Fruit fly (Drosophila melanogaster) whole organism, adult: ENCODE results near the gene CG31233.

Source experiments
- CG11617 ChIP-seq: fragments of 200-800 bp; sonication (Bioruptor generic); optimal IDR thresholded peaks from 2 replicates; lab custom pipeline; 2017; ENCODE audit warnings: mild to moderate bottlenecking, missing biosample characterization, missing genetic modification reagents, missing genetic modification characterization
- CG12768 ChIP-seq: fragments of 200-800 bp; sonication (Bioruptor generic); optimal IDR thresholded peaks from 2 replicates; lab custom pipeline; 2017; ENCODE audit warnings: missing biosample characterization, missing genetic modification characterization, mild to moderate bottlenecking, moderate library complexity, missing genetic modification reagents
- CG14711 ChIP-seq: fragments of 200-800 bp; sonication (Bioruptor generic); optimal IDR thresholded peaks from 2 replicates; lab custom pipeline; 2018; ENCODE audit warnings: missing biosample characterization, mild to moderate bottlenecking, missing genetic modification characterization, moderate library complexity
- CG1620 ChIP-seq: fragments of 200-800 bp; sonication (Bioruptor generic); optimal IDR thresholded peaks from 2 replicates; lab custom pipeline; 2016; ENCODE audit warnings: missing biosample characterization, missing genetic modification characterization
- CG33017 ChIP-seq: fragments of 200-800 bp; sonication (Bioruptor generic); optimal IDR thresholded peaks from 2 replicates; lab custom pipeline; 2018; ENCODE audit warnings: missing biosample characterization, mild to moderate bottlenecking, missing genetic modification characterization, moderate library complexity
- CG5204 ChIP-seq: fragments of 200-800 bp; sonication (Bioruptor generic); optimal IDR thresholded peaks from 2 replicates; lab custom pipeline; 2016; ENCODE audit warnings: missing biosample characterization, missing genetic modification characterization
- CG7045 ChIP-seq: fragments of 200-800 bp; sonication (Bioruptor generic); optimal IDR thresholded peaks from 2 replicates; lab custom pipeline; 2017; ENCODE audit warnings: missing biosample characterization, mild to moderate bottlenecking, missing genetic modification characterization
- CG7101 ChIP-seq: fragments of 200-800 bp; sonication (Bioruptor generic); optimal IDR thresholded peaks from 2 replicates; lab custom pipeline; 2018; ENCODE audit warnings: missing biosample characterization, mild to moderate bottlenecking, missing genetic modification characterization, moderate library complexity
- Clk ChIP-seq: fragments of 200-800 bp; sonication (Bioruptor generic); optimal IDR thresholded peaks from 2 replicates; lab custom pipeline; 2017; ENCODE audit warnings: missing biosample characterization, missing genetic modification characterization
- Crg-1 ChIP-seq: fragments of 200-800 bp; sonication (Bioruptor generic); optimal IDR thresholded peaks from 2 replicates; lab custom pipeline; 2016; ENCODE audit warnings: missing biosample characterization, missing genetic modification characterization
- Hr96 ChIP-seq: fragments of 200-800 bp; sonication (Bioruptor generic); optimal IDR thresholded peaks from 2 replicates; lab custom pipeline; 2016; ENCODE audit warnings: missing biosample characterization, missing genetic modification characterization
- Mnt ChIP-seq: fragments of 200-800 bp; sonication (Bioruptor generic); optimal IDR thresholded peaks from 2 replicates; lab custom pipeline; 2016; ENCODE audit warnings: missing biosample characterization, mild to moderate bottlenecking, missing genetic modification characterization
- bab1 ChIP-seq: fragments of 200-800 bp; sonication (Bioruptor generic); optimal IDR thresholded peaks from 3 replicates; lab custom pipeline; 2019; ENCODE audit warnings: missing biosample characterization, mild to moderate bottlenecking, missing genetic modification characterization, moderate library complexity
- cic ChIP-seq: fragments of 200-800 bp; sonication (Bioruptor generic); optimal IDR thresholded peaks from 2 replicates; lab custom pipeline; 2017; ENCODE audit warnings: missing biosample characterization, mild to moderate bottlenecking, missing genetic modification characterization, moderate library complexity
- cnc ChIP-seq, 2 experiments: fragments of >200 bp; optimal IDR thresholded peaks; 2 replicates each; lab custom pipeline; 2017
- kay ChIP-seq: fragments of 200-800 bp; sonication (Bioruptor generic); peaks from one replicate; lab custom pipeline; 2016; ENCODE audit warnings: missing biosample characterization, missing genetic modification characterization, borderline replicate concordance
- ovo ChIP-seq: fragments of 200-800 bp; sonication (Bioruptor generic); optimal IDR thresholded peaks from 2 replicates; lab custom pipeline; 2016; ENCODE audit warnings: missing biosample characterization, missing genetic modification characterization
- pad ChIP-seq: fragments of 200-800 bp; sonication (Bioruptor generic); optimal IDR thresholded peaks from 3 replicates; lab custom pipeline; 2017; ENCODE audit warnings: missing biosample characterization, missing genetic modification characterization, mild to moderate bottlenecking, moderate library complexity, missing genetic modification reagents
- tj ChIP-seq: fragments of 200-800 bp; sonication (Bioruptor generic); optimal IDR thresholded peaks from 3 replicates; lab custom pipeline; 2017; ENCODE audit warnings: missing biosample characterization, mild to moderate bottlenecking, missing genetic modification characterization, moderate library complexity
- toe ChIP-seq: fragments of 200-800 bp; sonication (Bioruptor generic); optimal IDR thresholded peaks from 2 replicates; lab custom pipeline; 2016; ENCODE audit warnings: missing biosample characterization, missing genetic modification characterization

CG31233 gene

dm6 chr3R:21748954-21749920 lies at the start of gene CG31233:
Gene CG31233 (plus strand): TSS chr3R:21749853.
- TF ChIP-seq cic (GFP tag; lab: Kevin White, UChicago) (peak; percentile 19), ovo (GFP tag; lab: Kevin White, UChicago) (no peak), kay (GFP tag; lab: Kevin White, UChicago) (peak; percentile 33)

dm6 chr3R:21700458-21700857 lies 49.2 kb upstream of the CG31233 start:
- no peak for TF ChIP-seq Hr96

DNA sequence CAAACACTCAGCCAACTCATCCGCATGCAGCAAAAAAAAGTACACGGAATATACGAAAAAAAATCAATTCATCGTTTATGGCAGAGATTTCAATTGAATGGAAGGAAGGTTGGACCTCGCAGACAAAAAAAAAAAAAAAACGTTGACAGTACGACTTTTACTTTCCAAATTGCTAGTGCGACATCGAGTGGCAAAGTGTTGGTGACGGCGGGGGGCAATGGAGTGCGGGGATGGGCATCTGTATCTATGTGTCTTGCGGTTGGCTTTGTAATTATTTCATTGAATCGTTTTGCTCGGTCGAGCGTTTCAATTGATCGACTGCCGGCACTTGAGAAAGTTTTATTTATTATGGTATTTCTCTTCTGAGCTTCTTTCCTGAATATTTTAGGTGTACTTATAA lies 48.1 kb upstream of the CG31233 start:
- TF ChIP-seq CG11617 (no peak), kay (GFP tag; lab: Kevin White, UChicago) (peak; percentile 32), toe (GFP tag; lab: Kevin White, UChicago) (no peak), CG33017 (tag; lab: Kevin White, UChicago) (no peak), pad (GFP tag; lab: Kevin White, UChicago) (no peak)

dm6 chr3R:21703346-21703745 lies 46.3 kb upstream of the CG31233 start:
- no peak for TF ChIP-seq Hr96
- TF ChIP-seq tj (GFP tag; lab: Kevin White, UChicago): no peak
- no peak for TF ChIP-seq CG1620 (GFP tag; lab: Kevin White, UChicago)

- TF ChIP-seq Crg-1 (no peak), CG7101 (tag; lab: Kevin White, UChicago) (no peak), pad (GFP tag; lab: Kevin White, UChicago) (no peak), CG7045 (GFP tag; lab: Kevin White, UChicago) (no peak), CG1620 (GFP tag; lab: Kevin White, UChicago) (no peak), kay (GFP tag; lab: Kevin White, UChicago) (no peak), Mnt (no peak), CG14711 (tag; lab: Kevin White, UChicago) (no peak), tj (GFP tag; lab: Kevin White, UChicago) (no peak), CG12768 (GFP tag; lab: Kevin White, UChicago) (no peak), cnc (optimal IDR thresholded peaks at IDR 0.05; lab: Kevin White, UChicago) (no peak), bab1 (no peak), CG5204 (GFP tag; lab: Kevin White, UChicago) (no peak), CG11617 (no peak), ovo (GFP tag; lab: Kevin White, UChicago) (no peak), Clk (GFP tag; lab: Kevin White, UChicago) (no peak), toe (GFP tag; lab: Kevin White, UChicago) (no peak)
Observed at dm6 chr3R:21704439-21704838, 45.2 kb upstream of the CG31233 start.

DNA sequence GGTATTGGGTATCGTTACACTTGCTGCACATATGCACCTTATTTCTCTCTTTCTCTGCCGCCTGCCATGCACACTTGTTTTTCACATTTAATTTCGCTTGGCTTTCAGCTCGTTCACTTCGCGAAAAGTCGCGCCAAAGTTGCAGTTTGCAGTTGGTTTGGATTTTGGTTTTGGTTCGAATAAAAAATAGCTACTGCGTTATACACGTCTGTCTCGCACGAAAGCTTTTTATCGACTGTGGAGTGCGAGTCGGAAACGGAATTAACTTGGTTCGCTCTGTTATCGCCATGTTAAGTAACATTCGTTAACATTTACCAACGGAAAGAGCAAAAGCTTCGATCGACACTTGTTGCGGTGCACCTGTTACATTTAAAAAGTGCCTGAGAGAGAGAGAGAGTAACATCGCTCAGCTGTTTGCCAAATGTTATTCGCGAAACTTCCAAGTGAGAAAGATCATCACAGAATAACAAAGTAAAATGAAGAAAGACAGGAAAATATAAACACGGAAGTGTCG lies 30.2 kb upstream of the CG31233 start, which contains the start of gene CG31176:
Gene CG31176 (minus strand): TSS at position 241 of the 514 bp plus-strand sequence.
- TF ChIP-seq cnc (optimal IDR thresholded peaks at IDR 0.05; lab: Kevin White, UChicago): no peak
- no peak for TF ChIP-seq Mnt
- TF ChIP-seq cic (GFP tag; lab: Kevin White, UChicago): no peak
- TF ChIP-seq pad (GFP tag; lab: Kevin White, UChicago): no peak
- TF ChIP-seq CG12768 (GFP tag; lab: Kevin White, UChicago): no peak
- peak; percentile 66 for TF ChIP-seq kay (GFP tag; lab: Kevin White, UChicago)
- peak; percentile 4 for TF ChIP-seq bab1
- no peak for TF ChIP-seq Clk (GFP tag; lab: Kevin White, UChicago)
- TF ChIP-seq tj (GFP tag; lab: Kevin White, UChicago): no peak
- TF ChIP-seq CG14711 (tag; lab: Kevin White, UChicago): no peak

- TF ChIP-seq CG5204 (GFP tag; lab: Kevin White, UChicago): peak; percentile 16
- no peak for TF ChIP-seq ovo (GFP tag; lab: Kevin White, UChicago)
- no peak for TF ChIP-seq CG33017 (tag; lab: Kevin White, UChicago)
- TF ChIP-seq bab1: peak; percentile 30
- TF ChIP-seq CG1620 (GFP tag; lab: Kevin White, UChicago): no peak
- TF ChIP-seq cnc (optimal IDR thresholded peaks at IDR 0.05; lab: Kevin White, UChicago): no peak
- TF ChIP-seq CG14711 (tag; lab: Kevin White, UChicago): peak; percentile 15
- TF ChIP-seq kay (GFP tag; lab: Kevin White, UChicago): no peak
- TF ChIP-seq CG7101 (tag; lab: Kevin White, UChicago): peak; percentile 45
- no peak for TF ChIP-seq tj (GFP tag; lab: Kevin White, UChicago)
- TF ChIP-seq Crg-1: no peak
- TF ChIP-seq CG11617: peak; percentile 3
- TF ChIP-seq cic (GFP tag; lab: Kevin White, UChicago): no peak
- no peak for TF ChIP-seq Hr96
- peak; percentile 28 for TF ChIP-seq CG7045 (GFP tag; lab: Kevin White, UChicago)
- TF ChIP-seq pad (GFP tag; lab: Kevin White, UChicago): peak; percentile 15
Observed at dm6 chr3R:21719934-21720431, 29.7 kb upstream of the CG31233 start.
